Worm (Caenorhabditis elegans) whole organism, early embryonic: Measurements from ENCODE around the gene math-37.

ENCODE experiments used
- F13C5.2 ChIP-seq: sonication (generic microtip); optimal IDR thresholded peaks from 2 replicates; lab custom pipeline; 2017; ENCODE audit warnings: mild to moderate bottlenecking, missing genetic modification characterization, inconsistent platforms, missing compliant biosample characterization
- pes-1 ChIP-seq: fragments of 200-800 bp; sonication (Bioruptor generic); IDR thresholded peaks from 2 replicates; pipeline ENCODE4 v1.3.6; 2022; ENCODE audit warnings: missing genetic modification reagents, missing genetic modification characterization, missing compliant biosample characterization

- TF ChIP-seq F13C5.2 (tag; lab: Kevin White, UChicago) (no peak), pes-1 (GFP tag; lab: Robert Waterston, UW) (no peak)
Measured at ce11 chrII:2076467-2076866, 45.5 kb downstream of the math-37 start.
